Worm (Caenorhabditis elegans): ENCODE measurements around the gene glt-6.

DNA sequence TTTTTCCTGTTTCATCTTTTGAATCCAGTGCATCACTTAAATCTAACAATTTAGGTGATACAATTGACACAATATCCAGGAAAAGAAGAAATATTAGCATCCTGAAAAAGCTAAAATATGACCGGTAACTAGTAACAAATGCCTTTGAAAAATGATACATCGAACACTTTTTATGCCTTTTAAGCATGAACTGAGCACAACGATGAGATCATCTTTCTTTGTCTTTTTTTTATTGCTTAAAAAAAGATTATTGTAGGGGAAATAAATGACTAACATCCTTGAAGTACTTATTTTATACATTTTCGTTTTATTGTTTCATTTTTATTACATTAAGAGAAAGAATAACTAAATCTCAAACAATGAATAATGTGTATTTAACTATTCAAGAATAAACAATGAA is 37.6 kb upstream of the glt-6 start, which contains the start of gene F13B6.3:
- TF ChIP-seq ama-1 (optimal IDR thresholded peaks at IDR 0.05) (no peak), zip-5 (tag; optimal IDR thresholded peaks at IDR 0.05) (no peak), ttx-3 (tag; optimal IDR thresholded peaks at IDR 0.05) (no peak), mec-3 (tag; optimal IDR thresholded peaks at IDR 0.05; ENCODE audit: borderline replicate concordance) (no peak), pros-1 (tag; optimal IDR thresholded peaks at IDR 0.05) (no peak)

Data from whole organism, late embryonic.